Fruit fly (Drosophila melanogaster) whole organism, pupa: ENCODE results near the gene pps.
A peak's percentile ranks its signal among the peaks of the same experiment; 100 is the strongest.

Source experiments
- CG10348 ChIP-seq: fragments of 200-800 bp; sonication (Bioruptor generic); IDR thresholded peaks from 2 replicates; pipeline ENCODE4 v1.3.6; 2022; ENCODE audit warnings: missing biosample characterization, missing genetic modification characterization
- CG12605 ChIP-seq: fragments of 200-800 bp; sonication (Bioruptor generic); IDR thresholded peaks from 2 replicates; pipeline ENCODE4 v1.3.6; 2022; ENCODE audit warnings: missing biosample characterization, missing genetic modification characterization
- CG13204 ChIP-seq: fragments of 200-800 bp; sonication (Bioruptor generic); optimal IDR thresholded peaks from 2 replicates; lab custom pipeline; 2018; ENCODE audit warnings: missing biosample characterization, mild to moderate bottlenecking, missing genetic modification characterization, moderate library complexity
- CG14655 ChIP-seq: fragments of 200-800 bp; sonication (Bioruptor generic); optimal IDR thresholded peaks from 3 replicates; lab custom pipeline; 2017; ENCODE audit warnings: mild to moderate bottlenecking, missing biosample characterization, missing genetic modification reagents, missing genetic modification characterization
- CG15710 ChIP-seq: fragments of 200-800 bp; sonication (Bioruptor generic); optimal IDR thresholded peaks from 2 replicates; lab custom pipeline; 2018; ENCODE audit warnings: missing biosample characterization, mild to moderate bottlenecking, missing genetic modification characterization, moderate library complexity
- CG17806 ChIP-seq: fragments of 200-800 bp; sonication (Bioruptor generic); optimal IDR thresholded peaks from 2 replicates; lab custom pipeline; 2018; ENCODE audit warnings: missing biosample characterization, mild to moderate bottlenecking, missing genetic modification characterization, moderate library complexity
- CG32121 ChIP-seq: fragments of 200-800 bp; sonication (Bioruptor generic); IDR thresholded peaks from 2 replicates; pipeline ENCODE4 v1.3.6; 2022; ENCODE audit warnings: missing biosample characterization, missing genetic modification characterization
- CG34367 ChIP-seq: fragments of 200-800 bp; sonication (Bioruptor generic); optimal IDR thresholded peaks from 2 replicates; lab custom pipeline; 2018; ENCODE audit warnings: missing biosample characterization, mild to moderate bottlenecking, missing genetic modification characterization
- CG4496 ChIP-seq: fragments of 200-800 bp; sonication (Bioruptor generic); IDR thresholded peaks from 3 replicates; pipeline ENCODE4 v1.3.6; 2022; ENCODE audit warnings: missing biosample characterization, missing genetic modification characterization
- CG8159 ChIP-seq: fragments of 200-800 bp; sonication (Bioruptor generic); optimal IDR thresholded peaks from 3 replicates; lab custom pipeline; 2018; ENCODE audit warnings: missing biosample characterization, mild to moderate bottlenecking, missing genetic modification characterization, moderate library complexity
- CG8301 ChIP-seq: fragments of 200-800 bp; sonication (Bioruptor generic); optimal IDR thresholded peaks from 2 replicates; lab custom pipeline; 2018; ENCODE audit warnings: missing biosample characterization, mild to moderate bottlenecking, missing genetic modification characterization
- CG9948 ChIP-seq: fragments of 200-800 bp; sonication (Bioruptor generic); optimal IDR thresholded peaks from 2 replicates; lab custom pipeline; 2018; ENCODE audit warnings: missing biosample characterization, mild to moderate bottlenecking, missing genetic modification characterization, moderate library complexity
- D1 ChIP-seq: fragments of 200-800 bp; sonication (Bioruptor generic); optimal IDR thresholded peaks from 2 replicates; lab custom pipeline; 2018; ENCODE audit warnings: missing biosample characterization, mild to moderate bottlenecking, missing genetic modification characterization, moderate library complexity
- EcR ChIP-seq: fragments of 200-800 bp; sonication (Bioruptor generic); optimal IDR thresholded peaks from 3 replicates; lab custom pipeline; 2019; ENCODE audit warnings: missing biosample characterization, missing genetic modification characterization, mild to moderate bottlenecking, moderate library complexity, missing genetic modification reagents
- Ets98B ChIP-seq: fragments of 200-800 bp; sonication (Bioruptor generic); IDR thresholded peaks from 2 replicates; pipeline ENCODE4 v1.3.6; 2022; ENCODE audit warnings: missing biosample characterization, missing genetic modification characterization
- Pif1B ChIP-seq: fragments of 200-800 bp; sonication (Bioruptor generic); optimal IDR thresholded peaks from 3 replicates; lab custom pipeline; 2016; ENCODE audit warnings: missing biosample characterization, missing genetic modification characterization
- Snoo ChIP-seq: fragments of 200-800 bp; sonication (Bioruptor generic); optimal IDR thresholded peaks from 3 replicates; lab custom pipeline; 2017; ENCODE audit warnings: missing biosample characterization, mild to moderate bottlenecking, missing genetic modification characterization, inconsistent platforms
- fd96Ca ChIP-seq: fragments of 200-800 bp; sonication (Bioruptor generic); IDR thresholded peaks from 3 replicates; pipeline ENCODE4 v1.3.6; 2022; ENCODE audit warnings: missing biosample characterization, missing genetic modification characterization
- gl ChIP-seq: fragments of 200-800 bp; sonication (Bioruptor generic); optimal IDR thresholded peaks from 2 replicates; lab custom pipeline; 2018; ENCODE audit warnings: missing biosample characterization, mild to moderate bottlenecking, missing genetic modification characterization
- rn ChIP-seq: fragments of 200-800 bp; sonication (Bioruptor generic); IDR thresholded peaks from 2 replicates; pipeline ENCODE4 v1.3.6; 2022; ENCODE audit warnings: missing biosample characterization, missing genetic modification characterization

The pps gene

dm6 chr3R:12379249-12379648 is 34.4 kb upstream of the pps start:
- TF ChIP-seq CG13204 (GFP tag; lab: Kevin White, UChicago): no peak

dm6 chr3R:12379708-12380107 is 33.9 kb upstream of the pps start, which contains the start of gene GstD8:
GstD8 (plus strand) TSS chr3R:12380008.
- TF ChIP-seq CG8301 (tag; lab: Kevin White, UChicago): no peak
- TF ChIP-seq CG9948: no peak
- TF ChIP-seq CG4496 (GFP tag; lab: Robert Waterston, UW): no peak

- TF ChIP-seq CG8301 (tag; lab: Kevin White, UChicago) (peak; percentile 73), gl (tag; lab: Kevin White, UChicago) (no peak), CG10348 (GFP tag; lab: Robert Waterston, UW) (no peak), CG17806 (tag; lab: Kevin White, UChicago) (no peak), Snoo (no peak), CG32121 (GFP tag; lab: Robert Waterston, UW) (peak; percentile 58; the same call in 1 of the 2 replicates), CG14655 (GFP tag; lab: Kevin White, UChicago) (peak; percentile 69), fd96Ca (no peak; the same call in 2 of the 3 replicates), Ets98B (GFP tag; lab: Robert Waterston, UW) (peak; percentile 55; the same call in 1 of the 2 replicates), CG9948 (no peak), CG8159 (tag; lab: Kevin White, UChicago) (no peak), CG4496 (GFP tag; lab: Robert Waterston, UW) (peak; percentile 67), CG15710 (tag; lab: Kevin White, UChicago) (no peak), Pif1B (GFP tag; lab: Kevin White, UChicago) (no peak), EcR (peak; percentile 58)
- TF ChIP-seq, all 21 proteins: peak for 6
Measured at dm6 chr3R:12381130-12381700, 32.4 kb upstream of the pps start.

dm6 chr3R:12382563-12382962 is 31.1 kb upstream of the pps start, which contains the start of gene CG10035:
CG10035 (minus strand) TSS chr3R:12382691.
- TF ChIP-seq CG8301 (tag; lab: Kevin White, UChicago) (no peak), CG10348 (GFP tag; lab: Robert Waterston, UW) (no peak), CG34367 (tag; lab: Kevin White, UChicago) (no peak), gl (tag; lab: Kevin White, UChicago) (no peak), CG17806 (tag; lab: Kevin White, UChicago) (no peak), CG13204 (GFP tag; lab: Kevin White, UChicago) (no peak), EcR (no peak), fd96Ca (no peak), Ets98B (GFP tag; lab: Robert Waterston, UW) (no peak), CG12605 (GFP tag; lab: Robert Waterston, UW) (no peak), CG4496 (GFP tag; lab: Robert Waterston, UW) (no peak), CG9948 (no peak), CG14655 (GFP tag; lab: Kevin White, UChicago) (no peak), CG32121 (GFP tag; lab: Robert Waterston, UW) (no peak)
- TF ChIP-seq, all 21 proteins: peak for 0

dm6 chr3R:12383036-12383435 is 30.6 kb upstream of the pps start, which contains the start of gene GstD11:
GstD11 (plus strand) TSS chr3R:12383336.
- TF ChIP-seq CG15710 (tag; lab: Kevin White, UChicago) (no peak), fd96Ca (no peak), Snoo (no peak), D1 (tag; lab: Kevin White, UChicago) (no peak), CG34367 (tag; lab: Kevin White, UChicago) (no peak), CG13204 (GFP tag; lab: Kevin White, UChicago) (no peak)
- TF ChIP-seq, all 21 proteins: peak for 0

dm6 chr3R:12383784-12384183 is 29.8 kb upstream of the pps start:
- peak; percentile 71 for TF ChIP-seq D1 (tag; lab: Kevin White, UChicago)
- TF ChIP-seq Ets98B (GFP tag; lab: Robert Waterston, UW): no peak
- TF ChIP-seq Snoo: no peak

- TF ChIP-seq Pif1B (GFP tag; lab: Kevin White, UChicago): no peak
- no peak for TF ChIP-seq CG8301 (tag; lab: Kevin White, UChicago)
- no peak for TF ChIP-seq CG8159 (tag; lab: Kevin White, UChicago)
- TF ChIP-seq Ets98B (GFP tag; lab: Robert Waterston, UW): peak; percentile 12; the same call in 1 of the 2 replicates
- no peak for TF ChIP-seq CG32121 (GFP tag; lab: Robert Waterston, UW)
- no peak for TF ChIP-seq rn (GFP tag; lab: Robert Waterston, UW)
- no peak for TF ChIP-seq Snoo
- no peak for TF ChIP-seq CG9948
- TF ChIP-seq CG4496 (GFP tag; lab: Robert Waterston, UW): peak; percentile 84
- TF ChIP-seq CG17806 (tag; lab: Kevin White, UChicago): no peak
- TF ChIP-seq CG14655 (GFP tag; lab: Kevin White, UChicago): no peak
Measured at dm6 chr3R:12384274-12384673, 29.4 kb upstream of the pps start.
